Worm (Caenorhabditis elegans) whole organism, L4/young adult: ENCODE data around the gene Y17G7B.18.

Experiments used
- W03F9.2 ChIP-seq: fragments of 150-350 bp; optimal IDR thresholded peaks from 2 replicates; lab custom pipeline; 2014; ENCODE audit warnings: missing biosample characterization, missing genetic modification characterization
- him-1 ChIP-seq: sonication (generic microtip); optimal IDR thresholded peaks from 2 replicates; lab custom pipeline; 2016; ENCODE audit warnings: missing genotype, missing genetic modification reagents, missing genetic modification characterization, missing compliant biosample characterization

- TF ChIP-seq W03F9.2 (tag; lab: Kevin White, UChicago) (no peak), him-1 (no peak)
These were observed 47.8 kb downstream of the Y17G7B.18 start for ce11 chrII:12059872-12060271.
